Worm (Caenorhabditis elegans) whole organism, early embryonic: ENCODE results near the gene bre-3.
A peak's percentile ranks its signal among the peaks of the same experiment; 100 is the strongest.

Experiments used
- B0310.2 ChIP-seq: sonication (generic microtip); optimal IDR thresholded peaks from 2 replicates; lab custom pipeline; 2016; ENCODE audit warnings: mild to moderate bottlenecking, missing genetic modification characterization, missing compliant biosample characterization
- F13C5.2 ChIP-seq: sonication (generic microtip); optimal IDR thresholded peaks from 2 replicates; lab custom pipeline; 2017; ENCODE audit warnings: mild to moderate bottlenecking, missing genetic modification characterization, inconsistent platforms, missing compliant biosample characterization
- aly-1 ChIP-seq: sonication (generic microtip); optimal IDR thresholded peaks from 2 replicates; lab custom pipeline; 2016; ENCODE audit warnings: missing genetic modification characterization, missing compliant biosample characterization
- ama-1 ChIP-seq: fragments of 150-350 bp; optimal IDR thresholded peaks from 2 replicates; lab custom pipeline; 2014
- ceh-13 ChIP-seq: fragments of 200-800 bp; sonication (Bioruptor generic); optimal IDR thresholded peaks from 2 replicates; lab custom pipeline; 2018; ENCODE audit warnings: mild to moderate bottlenecking, missing genetic modification characterization, missing compliant biosample characterization
- ceh-36 ChIP-seq: sonication (generic microtip); optimal IDR thresholded peaks from 2 replicates; lab custom pipeline; 2016; ENCODE audit warnings: missing genetic modification characterization, inconsistent platforms, missing compliant biosample characterization
- ets-7 ChIP-seq: sonication (generic microtip); optimal IDR thresholded peaks from 2 replicates; lab custom pipeline; 2016; ENCODE audit warnings: missing genotype, missing genetic modification characterization, missing compliant biosample characterization
- flt-1 ChIP-seq: fragments of 200-800 bp; sonication (Bioruptor generic); IDR thresholded peaks from 2 replicates; pipeline ENCODE4 v1.3.6; 2022; ENCODE audit warnings: missing genetic modification characterization, missing compliant biosample characterization
- hmbx-1 ChIP-seq: sonication (generic microtip); optimal IDR thresholded peaks from 2 replicates; lab custom pipeline; 2016; ENCODE audit warnings: mild to moderate bottlenecking, missing genetic modification characterization, missing compliant biosample characterization
- hmg-4 ChIP-seq: fragments of 200-800 bp; sonication (Bioruptor generic); optimal IDR thresholded peaks from 2 replicates; lab custom pipeline; 2018; ENCODE audit warnings: mild to moderate bottlenecking, missing genetic modification characterization, missing compliant biosample characterization
- hnd-1 ChIP-seq: sonication (generic microtip); optimal IDR thresholded peaks from 2 replicates; lab custom pipeline; 2016; ENCODE audit warnings: missing genetic modification characterization, missing compliant biosample characterization
- pes-1 ChIP-seq: fragments of 200-800 bp; sonication (Bioruptor generic); IDR thresholded peaks from 2 replicates; pipeline ENCODE4 v1.3.6; 2022; ENCODE audit warnings: missing genetic modification reagents, missing genetic modification characterization, missing compliant biosample characterization
- scrt-1 ChIP-seq: fragments of 200-800 bp; sonication (Bioruptor generic); IDR thresholded peaks from 2 replicates; pipeline ENCODE4 v1.3.6; 2022; ENCODE audit warnings: missing genetic modification characterization, missing compliant biosample characterization
- sea-1 ChIP-seq: fragments of 200-800 bp; sonication (Bioruptor generic); conservative IDR thresholded peaks from 2 replicates; pipeline ENCODE4 v1.3.6; 2022; ENCODE audit warnings: missing genetic modification characterization, missing compliant biosample characterization
- tbx-11 ChIP-seq: fragments of 200-800 bp; sonication (Bioruptor generic); IDR thresholded peaks from 2 replicates; pipeline ENCODE4 v1.3.6; 2022; ENCODE audit warnings: missing genetic modification characterization, missing compliant biosample characterization
- tbx-37 ChIP-seq: fragments of 200-800 bp; sonication (Bioruptor generic); conservative IDR thresholded peaks from 2 replicates; pipeline ENCODE4 v1.3.6; 2022; ENCODE audit warnings: missing genetic modification reagents, missing genetic modification characterization, missing compliant biosample characterization
- tra-4 ChIP-seq: sonication (generic microtip); optimal IDR thresholded peaks from 2 replicates; lab custom pipeline; 2017; ENCODE audit warnings: missing genetic modification characterization, missing compliant biosample characterization

bre-3 gene

DNA sequence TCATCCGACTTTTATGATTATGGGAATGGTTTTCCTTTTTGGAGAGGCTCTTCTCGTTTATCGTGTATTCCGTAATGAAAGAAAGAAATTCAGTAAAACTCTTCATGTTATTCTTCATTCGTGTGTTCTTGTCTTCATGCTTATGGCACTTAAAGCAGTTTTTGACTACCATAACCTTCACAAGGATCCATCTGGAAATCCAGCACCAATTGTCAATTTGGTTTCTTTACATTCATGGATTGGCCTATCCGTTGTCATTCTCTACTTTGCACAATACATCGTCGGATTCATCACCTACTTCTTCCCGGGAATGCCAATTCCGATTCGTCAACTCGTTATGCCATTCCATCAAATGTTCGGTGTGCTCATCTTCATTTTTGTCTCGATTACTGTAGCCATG is 26.4 kb upstream of the bre-3 start:
- no peak for TF ChIP-seq tbx-11
- no peak for TF ChIP-seq pes-1 (GFP tag; lab: Robert Waterston, UW)
- no peak for TF ChIP-seq ceh-36
- no peak for TF ChIP-seq aly-1 (tag; lab: Kevin White, UChicago)
- TF ChIP-seq flt-1 (GFP tag; lab: Robert Waterston, UW) = no peak
- TF ChIP-seq tra-4 (tag; lab: Kevin White, UChicago) = no peak
- no peak for TF ChIP-seq ama-1
- TF ChIP-seq sea-1 (GFP tag; lab: Robert Waterston, UW) = no peak
- TF ChIP-seq tbx-37 (GFP tag; lab: Robert Waterston, UW) = no peak
- TF ChIP-seq ets-7 (tag; lab: Kevin White, UChicago) = no peak
- TF ChIP-seq ceh-13 (GFP tag; lab: Kevin White, UChicago) = no peak

- TF ChIP-seq hmbx-1 (tag; lab: Kevin White, UChicago) (no peak), flt-1 (GFP tag; lab: Robert Waterston, UW) (no peak), pes-1 (GFP tag; lab: Robert Waterston, UW) (no peak), B0310.2 (tag; lab: Kevin White, UChicago) (no peak)
These were observed 25.8 kb upstream of the bre-3 start, which contains the start of gene F55H2.5 for ce11 chrIII:9511055-9511520. F55H2.5 (plus strand) TSS chrIII:9511470.

DNA sequence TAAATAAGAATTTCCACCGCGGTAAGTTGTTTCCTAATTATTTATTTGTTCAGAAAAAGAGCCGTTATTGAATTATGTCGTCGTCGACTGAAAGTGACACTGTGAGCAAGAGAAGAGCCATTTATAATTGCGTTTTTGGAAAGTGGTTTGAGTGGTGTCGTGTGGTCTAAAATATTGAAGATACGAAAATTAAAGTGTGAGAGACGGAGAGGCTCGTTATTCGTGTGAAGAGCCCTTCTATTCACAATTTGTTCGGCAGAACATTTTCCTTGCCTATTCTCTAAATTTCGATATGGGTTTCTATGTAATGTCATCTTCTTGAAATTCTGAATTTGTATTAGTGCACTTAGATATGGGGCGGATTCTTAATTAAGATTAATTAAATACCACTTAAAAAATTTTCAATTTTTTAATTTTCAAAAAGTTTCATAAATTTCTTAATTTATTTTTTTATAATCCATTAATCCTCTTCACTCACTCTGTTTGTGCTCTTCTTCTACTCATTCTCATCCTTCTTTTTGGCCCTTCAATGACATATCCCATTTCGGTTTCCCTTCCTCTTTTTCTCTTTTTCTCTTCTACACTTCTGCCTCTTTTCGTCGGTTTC is 24.6 kb upstream of the bre-3 start:
- TF ChIP-seq flt-1 (GFP tag; lab: Robert Waterston, UW) (no peak), tbx-37 (GFP tag; lab: Robert Waterston, UW) (no peak), F13C5.2 (no peak), tbx-11 (no peak), sea-1 (GFP tag; lab: Robert Waterston, UW) (no peak), aly-1 (tag; lab: Kevin White, UChicago) (no peak), pes-1 (GFP tag; lab: Robert Waterston, UW) (no peak), hmg-4 (GFP tag; lab: Kevin White, UChicago) (no peak), scrt-1 (GFP tag; lab: Robert Waterston, UW) (no peak), ets-7 (tag; lab: Kevin White, UChicago) (no peak)

- TF ChIP-seq tbx-11 (no peak), F13C5.2 (peak; percentile 1), B0310.2 (tag; lab: Kevin White, UChicago) (no peak), ceh-36 (no peak), pes-1 (GFP tag; lab: Robert Waterston, UW) (no peak), ceh-13 (GFP tag; lab: Kevin White, UChicago) (no peak), hmbx-1 (tag; lab: Kevin White, UChicago) (no peak), aly-1 (tag; lab: Kevin White, UChicago) (no peak), hmg-4 (GFP tag; lab: Kevin White, UChicago) (peak; percentile 6), scrt-1 (GFP tag; lab: Robert Waterston, UW) (no peak), hnd-1 (tag; lab: Kevin White, UChicago) (no peak), tbx-37 (GFP tag; lab: Robert Waterston, UW) (no peak)
These were observed 22.5 kb upstream of the bre-3 start, which contains the start of gene vha-14 for ce11 chrIII:9507799-9508198. vha-14 (plus strand) TSS chrIII:9508100.

- TF ChIP-seq ceh-13 (GFP tag; lab: Kevin White, UChicago) (no peak), hmbx-1 (tag; lab: Kevin White, UChicago) (no peak), scrt-1 (GFP tag; lab: Robert Waterston, UW) (no peak)
These were observed 19.1 kb upstream of the bre-3 start for ce11 chrIII:9504347-9504746.

ce11 chrIII:9502155-9502714 is 17.0 kb upstream of the bre-3 start:
- TF ChIP-seq B0310.2 (tag; lab: Kevin White, UChicago) (no peak), scrt-1 (GFP tag; lab: Robert Waterston, UW) (no peak), ama-1 (no peak), tbx-11 (no peak), ets-7 (tag; lab: Kevin White, UChicago) (no peak), pes-1 (GFP tag; lab: Robert Waterston, UW) (no peak), tra-4 (tag; lab: Kevin White, UChicago) (no peak), aly-1 (tag; lab: Kevin White, UChicago) (no peak), flt-1 (GFP tag; lab: Robert Waterston, UW) (no peak), ceh-36 (no peak), tbx-37 (GFP tag; lab: Robert Waterston, UW) (no peak), hmbx-1 (tag; lab: Kevin White, UChicago) (no peak), sea-1 (GFP tag; lab: Robert Waterston, UW) (no peak), hnd-1 (tag; lab: Kevin White, UChicago) (no peak), F13C5.2 (no peak)

DNA sequence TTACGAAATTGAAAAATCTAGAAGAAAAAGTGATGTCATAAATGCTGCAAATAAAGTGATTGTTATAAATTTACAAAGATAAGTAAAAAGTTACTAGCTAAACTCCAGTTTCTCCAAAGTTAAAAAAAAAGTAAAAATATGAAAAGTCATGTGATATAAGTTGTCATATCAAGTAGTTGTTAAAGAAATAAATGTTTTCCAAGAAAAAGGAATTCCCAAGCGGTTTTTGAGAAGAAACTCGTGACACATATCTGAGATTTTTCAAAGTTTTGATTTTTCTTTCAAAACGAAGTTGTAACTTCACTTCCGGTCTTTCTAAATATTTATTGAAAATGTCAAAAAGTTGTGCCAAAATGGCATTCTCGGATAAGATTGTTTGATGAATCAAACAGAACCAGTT is 15.8 kb upstream of the bre-3 start:
- TF ChIP-seq ets-7 (tag; lab: Kevin White, UChicago) = no peak
- no peak for TF ChIP-seq ceh-13 (GFP tag; lab: Kevin White, UChicago)
- TF ChIP-seq hmg-4 (GFP tag; lab: Kevin White, UChicago) = no peak
- TF ChIP-seq hnd-1 (tag; lab: Kevin White, UChicago) = no peak
- TF ChIP-seq sea-1 (GFP tag; lab: Robert Waterston, UW) = no peak
- no peak for TF ChIP-seq flt-1 (GFP tag; lab: Robert Waterston, UW)
- no peak for TF ChIP-seq F13C5.2
- TF ChIP-seq tra-4 (tag; lab: Kevin White, UChicago) = no peak
- no peak for TF ChIP-seq hmbx-1 (tag; lab: Kevin White, UChicago)
- TF ChIP-seq B0310.2 (tag; lab: Kevin White, UChicago) = no peak
